Fruit fly (Drosophila melanogaster) whole organism, embryonic: ENCODE results near the gene gish.

Experiments
- CG10267 ChIP-seq: fragments of 200-800 bp; sonication (Bioruptor generic); optimal IDR thresholded peaks from 2 replicates; lab custom pipeline; 2018; ENCODE audit warnings: missing biosample characterization, mild to moderate bottlenecking, missing genetic modification characterization, moderate library complexity
- CG10321 ChIP-seq: fragments of 200-800 bp; sonication (Bioruptor generic); IDR thresholded peaks from 2 replicates; pipeline ENCODE4 v1.3.6; 2022; ENCODE audit warnings: missing biosample characterization, missing genetic modification characterization
- CG15479 ChIP-seq: fragments of 200-800 bp; sonication (Bioruptor generic); optimal IDR thresholded peaks from 3 replicates; lab custom pipeline; 2019; ENCODE audit warnings: missing biosample characterization, mild to moderate bottlenecking, missing genetic modification characterization, moderate library complexity
- CG1832 ChIP-seq: fragments of 200-800 bp; sonication (Bioruptor generic); optimal IDR thresholded peaks from 2 replicates; lab custom pipeline; 2017; ENCODE audit warnings: missing biosample characterization, mild to moderate bottlenecking, missing genetic modification characterization, inconsistent platforms
- CG2202 ChIP-seq: fragments of 200-800 bp; sonication (Bioruptor generic); optimal IDR thresholded peaks from 2 replicates; lab custom pipeline; 2018; ENCODE audit warnings: missing biosample characterization, mild to moderate bottlenecking, missing genetic modification characterization
- CG2875 ChIP-seq: fragments of 200-800 bp; sonication (Bioruptor generic); optimal IDR thresholded peaks from 2 replicates; lab custom pipeline; 2017; ENCODE audit warnings: missing biosample characterization, mild to moderate bottlenecking, missing genetic modification characterization, missing genetic modification reagents
- CG30403 ChIP-seq: fragments of 200-800 bp; sonication (Bioruptor generic); optimal IDR thresholded peaks from 3 replicates; lab custom pipeline; 2016; ENCODE audit warnings: missing biosample characterization, missing genetic modification characterization
- CG31224 ChIP-seq: fragments of 200-800 bp; sonication (Bioruptor generic); IDR thresholded peaks from 2 replicates; pipeline ENCODE4 v1.3.6; 2022; ENCODE audit warnings: missing biosample characterization, missing genetic modification characterization
- CG31388 ChIP-seq: fragments of 200-800 bp; sonication (Bioruptor generic); optimal IDR thresholded peaks from 2 replicates; lab custom pipeline; 2016; ENCODE audit warnings: missing biosample characterization, missing genetic modification characterization
- CG43689 ChIP-seq: fragments of 200-800 bp; sonication (Bioruptor generic); IDR thresholded peaks from 2 replicates; pipeline ENCODE4 v1.3.6; 2022; ENCODE audit warnings: missing biosample characterization, missing genetic modification characterization
- CG4707 ChIP-seq: fragments of 200-800 bp; sonication (Bioruptor generic); optimal IDR thresholded peaks from 2 replicates; lab custom pipeline; 2018; ENCODE audit warnings: missing biosample characterization, mild to moderate bottlenecking, missing genetic modification characterization, moderate library complexity
- CG7928 ChIP-seq: fragments of 200-800 bp; sonication (Bioruptor generic); optimal IDR thresholded peaks from 2 replicates; lab custom pipeline; 2017; ENCODE audit warnings: missing biosample characterization, mild to moderate bottlenecking, missing genetic modification characterization
- CG8359 ChIP-seq: fragments of 200-800 bp; sonication (Bioruptor generic); optimal IDR thresholded peaks from 2 replicates; lab custom pipeline; 2017; ENCODE audit warnings: missing biosample characterization, mild to moderate bottlenecking, missing genetic modification characterization, borderline replicate concordance
- CG9797 ChIP-seq: fragments of 200-800 bp; sonication (Bioruptor generic); optimal IDR thresholded peaks from 3 replicates; lab custom pipeline; 2018; ENCODE audit warnings: missing biosample characterization, mild to moderate bottlenecking, missing genetic modification characterization
- CG9817 ChIP-seq: fragments of 200-800 bp; sonication (Bioruptor generic); optimal IDR thresholded peaks from 2 replicates; lab custom pipeline; 2018; ENCODE audit warnings: missing biosample characterization, mild to moderate bottlenecking, missing genetic modification characterization, moderate library complexity
- D ChIP-seq, 2 experiments: fragments of 200-800 bp in 1 of 2; fragments of >200 bp in 1 of 2; sonication (Bioruptor generic) in 1 of 2; optimal IDR thresholded peaks; 2 replicates in 1 of 2; 3 replicates in 1 of 2; lab custom pipeline; 2017; ENCODE audit warnings: mild to moderate bottlenecking in 1 of 2, missing biosample characterization in 1 of 2, missing genetic modification characterization in 1 of 2, missing genetic modification reagents in 1 of 2
- D19A ChIP-seq: fragments of 200-800 bp; optimal IDR thresholded peaks from 3 replicates; lab custom pipeline; 2019; ENCODE audit warnings: missing biosample characterization, mild to moderate bottlenecking, missing genetic modification characterization, moderate library complexity
- Dbx ChIP-seq: fragments of 200-800 bp; sonication (Bioruptor generic); IDR thresholded peaks from 3 replicates; pipeline ENCODE4 v1.3.6; 2022; ENCODE audit warnings: missing biosample characterization, missing genetic modification characterization
- Deaf1 ChIP-seq: fragments of 200-800 bp; optimal IDR thresholded peaks from 3 replicates; lab custom pipeline; 2019; ENCODE audit warnings: missing biosample characterization, mild to moderate bottlenecking, missing genetic modification characterization, moderate library complexity
- Doc2 ChIP-seq: fragments of 200-800 bp; sonication (Bioruptor generic); IDR thresholded peaks from 2 replicates; pipeline ENCODE4 v1.3.6; 2022; ENCODE audit warnings: missing biosample characterization, missing genetic modification characterization
- GATAe ChIP-seq: fragments of 200-800 bp; sonication (Bioruptor generic); conservative IDR thresholded peaks from 2 replicates; pipeline ENCODE4 v1.3.6; 2022; ENCODE audit warnings: missing biosample characterization, missing genetic modification characterization
- HHEX ChIP-seq: fragments of 200-800 bp; sonication (Bioruptor generic); optimal IDR thresholded peaks from 3 replicates; lab custom pipeline; 2017; ENCODE audit warnings: missing biosample characterization, mild to moderate bottlenecking, missing genetic modification characterization, missing genetic modification reagents
- HLHmδ ChIP-seq: fragments of 200-800 bp; sonication (Bioruptor generic); optimal IDR thresholded peaks from 2 replicates; lab custom pipeline; 2018; ENCODE audit warnings: missing biosample characterization, mild to moderate bottlenecking, missing genetic modification characterization, moderate library complexity
- Hr3 ChIP-seq: fragments of 200-800 bp; sonication (Bioruptor generic); optimal IDR thresholded peaks from 3 replicates; lab custom pipeline; 2016; ENCODE audit warnings: missing biosample characterization, missing genetic modification characterization
- Mrtf ChIP-seq: fragments of 200-800 bp; sonication (Bioruptor generic); IDR thresholded peaks from 3 replicates; pipeline ENCODE4 v1.3.6; 2022; ENCODE audit warnings: missing biosample characterization, missing genetic modification characterization
- NC2β ChIP-seq: fragments of 200-800 bp; sonication (Bioruptor generic); optimal IDR thresholded peaks from 2 replicates; lab custom pipeline; 2016; ENCODE audit warnings: missing biosample characterization, missing genetic modification characterization
- Sox100B ChIP-seq: fragments of 200-800 bp; sonication (Bioruptor generic); optimal IDR thresholded peaks from 3 replicates; lab custom pipeline; 2018; ENCODE audit warnings: missing biosample characterization, mild to moderate bottlenecking, missing genetic modification characterization
- Sox102F ChIP-seq: fragments of 200-800 bp; sonication (Bioruptor generic); optimal IDR thresholded peaks from 2 replicates; lab custom pipeline; 2018; ENCODE audit warnings: missing biosample characterization, mild to moderate bottlenecking, missing genetic modification characterization, moderate library complexity
- Spps ChIP-seq: fragments of 200-800 bp; sonication (Bioruptor generic); optimal IDR thresholded peaks from 2 replicates; lab custom pipeline; 2018; ENCODE audit warnings: missing biosample characterization, mild to moderate bottlenecking, missing genetic modification characterization
- bbx ChIP-seq: fragments of 200-800 bp; sonication (Bioruptor generic); IDR thresholded peaks from 2 replicates; pipeline ENCODE4 v1.3.6; 2022; ENCODE audit warnings: missing biosample characterization, missing genetic modification characterization; ENCODE audit not compliant: partially characterized antibody
- cato ChIP-seq: fragments of 200-800 bp; sonication (Bioruptor generic); optimal IDR thresholded peaks from 2 replicates; lab custom pipeline; 2016; ENCODE audit warnings: missing biosample characterization, missing genetic modification characterization, borderline replicate concordance
- dmrt99B ChIP-seq: fragments of 200-800 bp; sonication (Bioruptor generic); optimal IDR thresholded peaks from 2 replicates; lab custom pipeline; 2018; ENCODE audit warnings: missing biosample characterization, mild to moderate bottlenecking, missing genetic modification characterization, moderate library complexity
- emc ChIP-seq: fragments of 200-800 bp; sonication (Bioruptor generic); optimal IDR thresholded peaks from 2 replicates; lab custom pipeline; 2016; ENCODE audit warnings: missing biosample characterization, missing genetic modification characterization
- fd96Cb ChIP-seq: fragments of 200-800 bp; sonication (Bioruptor generic); optimal IDR thresholded peaks from 2 replicates; lab custom pipeline; 2018; ENCODE audit warnings: missing biosample characterization, mild to moderate bottlenecking, missing genetic modification characterization, moderate library complexity
- grau ChIP-seq: fragments of 200-800 bp; optimal IDR thresholded peaks from 3 replicates; lab custom pipeline; 2019; ENCODE audit warnings: missing biosample characterization, mild to moderate bottlenecking, missing genetic modification characterization, moderate library complexity
- insv ChIP-seq, 2 experiments: fragments of 200-800 bp; sonication (Bioruptor generic); optimal IDR thresholded peaks; 3 replicates each; lab custom pipeline; 2016 to 2018; ENCODE audit warnings: missing biosample characterization in 2 of 2, missing genetic modification characterization in 2 of 2
- kay ChIP-seq: fragments of 200-800 bp; sonication (Bioruptor generic); optimal IDR thresholded peaks from 2 replicates; lab custom pipeline; 2016; ENCODE audit warnings: missing biosample characterization, missing genetic modification characterization
- lab ChIP-seq: fragments of 200-800 bp; sonication (Bioruptor generic); optimal IDR thresholded peaks from 3 replicates; lab custom pipeline; 2017; ENCODE audit warnings: missing biosample characterization, missing genetic modification characterization, mild to moderate bottlenecking, moderate library complexity, missing genetic modification reagents
- onecut ChIP-seq: fragments of 200-800 bp; sonication (Bioruptor generic); IDR thresholded peaks from 2 replicates; pipeline ENCODE4 v1.3.6; 2022; ENCODE audit warnings: missing biosample characterization, missing genetic modification characterization
- p53 ChIP-seq: fragments of 200-800 bp; sonication (Bioruptor generic); optimal IDR thresholded peaks from 2 replicates; lab custom pipeline; 2016; ENCODE audit warnings: missing biosample characterization, missing genetic modification characterization
- repo ChIP-seq: fragments of 200-800 bp; sonication (Bioruptor generic); optimal IDR thresholded peaks from 2 replicates; lab custom pipeline; 2016; ENCODE audit warnings: missing biosample characterization, missing genetic modification characterization
- run ChIP-seq: fragments of 200-800 bp; sonication (Bioruptor generic); optimal IDR thresholded peaks from 3 replicates; lab custom pipeline; 2018; ENCODE audit warnings: missing biosample characterization, mild to moderate bottlenecking, missing genetic modification characterization
- sens ChIP-seq: fragments of 200-800 bp; sonication (Bioruptor generic); peaks from one replicate; lab custom pipeline; 2016; ENCODE audit warnings: missing biosample characterization, missing genetic modification characterization
- slbo ChIP-seq: fragments of 200-800 bp; sonication (Bioruptor generic); IDR thresholded peaks from 2 replicates; pipeline ENCODE4 v1.3.6; 2022; ENCODE audit warnings: missing biosample characterization, missing genetic modification characterization
- slou ChIP-seq: fragments of 200-800 bp; sonication (Bioruptor generic); optimal IDR thresholded peaks from 3 replicates; lab custom pipeline; 2016; ENCODE audit warnings: missing biosample characterization, missing genetic modification characterization
- vfl ChIP-seq: fragments of 200-800 bp; sonication (Bioruptor generic); optimal IDR thresholded peaks from 2 replicates; lab custom pipeline; 2016; ENCODE audit warnings: missing biosample characterization, missing genetic modification characterization
- vnd ChIP-seq: fragments of 200-800 bp; sonication (Bioruptor generic); IDR thresholded peaks from 3 replicates; pipeline ENCODE4 v1.3.6; 2022; ENCODE audit warnings: missing biosample characterization, missing genetic modification characterization; ENCODE audit not compliant: partially characterized antibody
- wek ChIP-seq: fragments of 200-800 bp; sonication (Bioruptor generic); optimal IDR thresholded peaks from 3 replicates; lab custom pipeline; 2018; ENCODE audit warnings: missing biosample characterization, mild to moderate bottlenecking, missing genetic modification characterization, moderate library complexity

gish gene

dm6 chr3R:16249829-16250814, 22.1 kb upstream of the gish start (continued):
- TF ChIP-seq CG9817 = peak; percentile 39
- no peak for TF ChIP-seq Doc2 (GFP tag; lab: Robert Waterston, UW)
- no peak for TF ChIP-seq CG2202 (tag; lab: Kevin White, UChicago)
- TF ChIP-seq wek = peak; percentile 41
- TF ChIP-seq CG31224 (GFP tag; lab: Robert Waterston, UW) = no peak
- TF ChIP-seq D (optimal IDR thresholded peaks at IDR 0.05; lab: Kevin White, UChicago) = peak; percentile 86
- TF ChIP-seq D (GFP tag; optimal IDR thresholded peaks at IDR 0.05; lab: Kevin White, UChicago) = peak; percentile 16
- no peak for TF ChIP-seq vfl (GFP tag; lab: Kevin White, UChicago)
- TF ChIP-seq CG15479 = peak; percentile 100
- TF ChIP-seq HLHmδ (GFP tag; lab: Kevin White, UChicago) = peak; percentile 47
- no peak for TF ChIP-seq CG43689 (GFP tag; lab: Robert Waterston, UW)
- no peak for TF ChIP-seq CG4707 (GFP tag; lab: Kevin White, UChicago)
- no peak for TF ChIP-seq CG31388 (GFP tag; lab: Kevin White, UChicago)
- no peak for TF ChIP-seq Dbx
- TF ChIP-seq CG7928 (GFP tag; lab: Kevin White, UChicago) = peak; percentile 92
- no peak for TF ChIP-seq HHEX (GFP tag; lab: Kevin White, UChicago)
- no peak for TF ChIP-seq GATAe (GFP tag; lab: Robert Waterston, UW)
- no peak for TF ChIP-seq Mrtf (GFP tag; lab: Robert Waterston, UW)
- no peak for TF ChIP-seq Sox100B (GFP tag; lab: Kevin White, UChicago)
- TF ChIP-seq run = no peak
- TF ChIP-seq sens (GFP tag; lab: Kevin White, UChicago) = peak; percentile 92
- TF ChIP-seq CG30403 (GFP tag; lab: Kevin White, UChicago) = peak; percentile 28
- no peak for TF ChIP-seq emc (GFP tag; lab: Kevin White, UChicago)
- TF ChIP-seq grau = peak; percentile 71
- no peak for TF ChIP-seq cato (GFP tag; lab: Kevin White, UChicago)
- no peak for TF ChIP-seq CG2875 (GFP tag; lab: Kevin White, UChicago)
- TF ChIP-seq Spps (tag; lab: Kevin White, UChicago) = no peak
- no peak for TF ChIP-seq Sox102F (GFP tag; lab: Kevin White, UChicago)
- no peak for TF ChIP-seq bbx
- TF ChIP-seq CG10321 = no peak
- TF ChIP-seq insv (GFP tag; optimal IDR thresholded peaks at IDR 0.05; lab: Kevin White, UChicago) = peak in 1 of 2 experiments; percentile 32
- no peak for TF ChIP-seq slou (GFP tag; lab: Kevin White, UChicago)
- TF ChIP-seq slbo = no peak
- no peak for TF ChIP-seq repo
- no peak for TF ChIP-seq CG8359 (GFP tag; lab: Kevin White, UChicago)
- no peak for TF ChIP-seq CG9797 (GFP tag; lab: Kevin White, UChicago)
- peak; percentile 100 for TF ChIP-seq Deaf1
- TF ChIP-seq NC2β (GFP tag; lab: Kevin White, UChicago) = no peak
- peak; percentile 9 for TF ChIP-seq CG10267
- TF ChIP-seq lab = peak; percentile 58
- peak; percentile 66 for TF ChIP-seq CG1832 (GFP tag; lab: Kevin White, UChicago)
- peak; percentile 60 for TF ChIP-seq D19A (tag; lab: Kevin White, UChicago)
- no peak for TF ChIP-seq Hr3 (GFP tag; lab: Kevin White, UChicago)
- no peak for TF ChIP-seq vnd (GFP tag; lab: Robert Waterston, UW)
- peak; percentile 31 for TF ChIP-seq onecut (GFP tag; lab: Robert Waterston, UW)
- peak; percentile 23 for TF ChIP-seq dmrt99B (tag; lab: Kevin White, UChicago)
- peak; percentile 62 for TF ChIP-seq kay
- no peak for TF ChIP-seq p53 (GFP tag; lab: Kevin White, UChicago)
- no peak for TF ChIP-seq fd96Cb (tag; lab: Kevin White, UChicago)
